Worm (Caenorhabditis elegans): ENCODE data around the gene B0334.10.
A peak's percentile ranks its signal among the peaks of the same experiment; 100 is the strongest.

Gene B0334.10

ce11 chrII:11484600-11484999, 33.7 kb upstream of the B0334.10 start (continued):
- TF ChIP-seq xbp-1 (tag; optimal IDR thresholded peaks at IDR 0.05) (peak; percentile 53), lin-14 (GFP tag; optimal IDR thresholded peaks at IDR 0.05) (no peak), ceh-90 (tag; optimal IDR thresholded peaks at IDR 0.05) (no peak), mep-1 (tag; optimal IDR thresholded peaks at IDR 0.05) (peak; percentile 85), blmp-1 (tag; optimal IDR thresholded peaks at IDR 0.05) (no peak), fkh-8 (tag; optimal IDR thresholded peaks at IDR 0.05) (peak; percentile 70), F16B12.6 (tag; optimal IDR thresholded peaks at IDR 0.05) (peak; percentile 46), swsn-7 (tag; optimal IDR thresholded peaks at IDR 0.05) (peak; percentile 70)

ce11 chrII:11485200-11485599, 33.1 kb upstream of the B0334.10 start, which contains the start of gene twk-5:
Gene twk-5 (minus strand): TSS chrII:11485300.
- TF ChIP-seq ets-5 (GFP tag; IDR thresholded peaks at IDR 0.05): no peak
- TF ChIP-seq nhr-12 (tag; optimal IDR thresholded peaks at IDR 0.05): no peak
- TF ChIP-seq nhr-85 (tag): peak; percentile 67
- TF ChIP-seq lsy-2 (tag; optimal IDR thresholded peaks at IDR 0.05): peak in 1 of 2 experiments; percentile 7
- TF ChIP-seq pqm-1 (tag; optimal IDR thresholded peaks at IDR 0.05): no peak
- TF ChIP-seq efl-3 (GFP tag; optimal IDR thresholded peaks at IDR 0.05): no peak
- no peak for TF ChIP-seq elt-3 (tag; optimal IDR thresholded peaks at IDR 0.05)
- TF ChIP-seq egl-13 (tag; optimal IDR thresholded peaks at IDR 0.05): no peak
- no peak for TF ChIP-seq tbx-2 (tag; optimal IDR thresholded peaks at IDR 0.05)
- no peak for TF ChIP-seq efl-1 (optimal IDR thresholded peaks at IDR 0.05)
- no peak for TF ChIP-seq efl-1 (GFP tag; optimal IDR thresholded peaks at IDR 0.05 in 1 of 2)
- TF ChIP-seq snpc-4 (tag; optimal IDR thresholded peaks at IDR 0.05): no peak
- TF ChIP-seq lin-14 (GFP tag; optimal IDR thresholded peaks at IDR 0.05): peak; percentile 17
- no peak for TF ChIP-seq Y116A8C.19 (tag; optimal IDR thresholded peaks at IDR 0.05; ENCODE audit: borderline replicate concordance)
- no peak for TF ChIP-seq pag-3 (tag; optimal IDR thresholded peaks at IDR 0.05; ENCODE audit: borderline replicate concordance, insufficient read depth)
- TF ChIP-seq snu-23 (GFP tag; optimal IDR thresholded peaks at IDR 0.05): peak; percentile 4
- TF ChIP-seq sup-37 (GFP tag; optimal IDR thresholded peaks at IDR 0.05): no peak
- TF ChIP-seq egl-27 (tag; optimal IDR thresholded peaks at IDR 0.05): no peak
- TF ChIP-seq nhr-237 (tag; optimal IDR thresholded peaks at IDR 0.05): no peak
- no peak for TF ChIP-seq xbp-1 (tag; optimal IDR thresholded peaks at IDR 0.05)
- TF ChIP-seq swsn-7 (tag; optimal IDR thresholded peaks at IDR 0.05): no peak
- TF ChIP-seq ceh-8 (GFP tag; optimal IDR thresholded peaks at IDR 0.05): no peak
- TF ChIP-seq nhr-71 (tag; optimal IDR thresholded peaks at IDR 0.05): no peak

ce11 chrII:11486698-11487234, 31.5 kb upstream of the B0334.10 start, which contains the start of gene ttr-18:
Gene ttr-18 (minus strand): TSS chrII:11486748.
- TF ChIP-seq jun-1 (tag; optimal IDR thresholded peaks at IDR 0.05): no peak
- no peak for TF ChIP-seq xbp-1 (tag; optimal IDR thresholded peaks at IDR 0.05)
- no peak for TF ChIP-seq tlp-1 (tag; optimal IDR thresholded peaks at IDR 0.05)
- peak; percentile 28 for TF ChIP-seq nhr-20 (tag; optimal IDR thresholded peaks at IDR 0.05)
- TF ChIP-seq hlh-4 (tag; optimal IDR thresholded peaks at IDR 0.05): no peak
- TF ChIP-seq ces-1 (GFP tag; optimal IDR thresholded peaks at IDR 0.05): no peak
- no peak for TF ChIP-seq unc-86 (tag; optimal IDR thresholded peaks at IDR 0.05)
- TF ChIP-seq aly-2 (tag; optimal IDR thresholded peaks at IDR 0.05): no peak
- peak; percentile 39 for TF ChIP-seq snu-23 (GFP tag; optimal IDR thresholded peaks at IDR 0.05)
- TF ChIP-seq nhr-237 (tag; optimal IDR thresholded peaks at IDR 0.05): no peak
- no peak for TF ChIP-seq C34B4.2 (tag; optimal IDR thresholded peaks at IDR 0.05)
- TF ChIP-seq tbx-2 (tag; optimal IDR thresholded peaks at IDR 0.05): no peak
- TF ChIP-seq ceh-63 (GFP tag; optimal IDR thresholded peaks at IDR 0.05): no peak
- TF ChIP-seq ceh-8 (GFP tag; optimal IDR thresholded peaks at IDR 0.05): no peak
- TF ChIP-seq nhr-90 (tag; optimal IDR thresholded peaks at IDR 0.05; ENCODE audit: poor library complexity): peak; percentile 16
- TF ChIP-seq nhr-85 (tag): peak; percentile 77
- no peak for TF ChIP-seq egl-27 (tag; optimal IDR thresholded peaks at IDR 0.05)
- peak; percentile 9 for TF ChIP-seq blmp-1 (tag; optimal IDR thresholded peaks at IDR 0.05)
- TF ChIP-seq fos-1 (tag; optimal IDR thresholded peaks at IDR 0.05): no peak
- peak; percentile 58 for TF ChIP-seq lin-14 (GFP tag; optimal IDR thresholded peaks at IDR 0.05)
- TF ChIP-seq ets-5 (GFP tag; IDR thresholded peaks at IDR 0.05): no peak
- TF ChIP-seq sox-4 (tag; optimal IDR thresholded peaks at IDR 0.05): no peak
- peak in 1 of 6 experiments; percentile 40 for TF ChIP-seq elt-3 (tag; optimal IDR thresholded peaks at IDR 0.05)
- no peak for TF ChIP-seq dsc-1 (tag; optimal IDR thresholded peaks at IDR 0.05)

Data from whole organism, L1 larva.